Fruit fly (Drosophila melanogaster): Measurements from ENCODE around the gene GluRS-m.

DNA sequence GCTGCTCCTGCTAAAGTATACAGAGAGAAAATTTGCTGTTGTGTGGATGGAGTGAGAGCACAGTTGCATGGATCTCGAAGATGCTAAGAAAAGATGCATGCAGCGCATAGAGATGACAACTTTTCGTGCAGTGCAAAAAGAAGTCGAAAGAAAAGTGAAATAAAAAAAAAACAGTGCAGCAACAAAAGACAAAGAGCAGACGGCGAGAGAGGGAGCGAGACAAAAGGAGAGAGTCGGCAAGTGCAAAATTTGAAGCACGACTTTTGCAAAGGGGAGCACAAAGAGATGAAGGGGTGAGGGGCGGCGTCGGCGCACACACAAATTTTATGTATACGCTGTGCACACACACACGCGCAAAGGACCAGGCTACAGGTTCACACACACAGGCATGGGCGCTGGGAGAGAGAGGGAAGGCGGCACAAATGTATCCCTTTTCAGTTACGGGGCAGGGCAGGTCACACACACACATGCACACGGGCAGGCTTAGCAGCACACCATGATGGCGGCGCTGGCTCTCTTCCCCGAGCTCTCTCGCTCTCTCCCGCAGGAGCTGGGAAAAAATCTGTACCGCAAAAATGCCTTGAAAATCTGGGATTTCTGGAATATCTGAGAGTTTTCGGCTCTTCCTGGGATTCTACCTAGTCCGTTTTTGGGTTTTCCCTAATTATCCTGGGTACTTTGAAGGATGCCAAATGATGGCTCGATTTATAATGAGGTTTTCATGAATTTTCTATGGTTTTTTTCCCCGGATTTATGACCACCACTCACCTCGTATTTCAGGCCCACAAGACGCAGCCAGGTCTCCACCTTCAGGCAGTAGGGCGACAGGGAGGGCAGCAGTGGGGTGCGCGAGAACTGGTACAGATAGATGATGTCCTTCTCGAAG lies 6.5 kb downstream of the GluRS-m start:
- TF ChIP-seq Met (GFP tag; optimal IDR thresholded peaks at IDR 0.05) (peak; percentile 89), CG6808 (GFP tag; optimal IDR thresholded peaks at IDR 0.05) (peak; percentile 90), pdm3 (GFP tag; optimal IDR thresholded peaks at IDR 0.05) (peak; percentile 89), Blimp-1 (GFP tag; optimal IDR thresholded peaks at IDR 0.05) (peak; percentile 92), CG11294 (GFP tag; IDR thresholded peaks at IDR 0.05) (0 out of 2 replicates have a peak, but pooled peaks have one; percentile 51), fd59A (GFP tag; optimal IDR thresholded peaks at IDR 0.05) (peak; percentile 84), CG32006 (GFP tag; optimal IDR thresholded peaks at IDR 0.05) (peak; percentile 89), CG6854 (GFP tag; optimal IDR thresholded peaks at IDR 0.05) (peak; percentile 59), Eip75B (GFP tag; optimal IDR thresholded peaks at IDR 0.05) (peak; percentile 84), CG3032 (tag; optimal IDR thresholded peaks at IDR 0.05) (peak; percentile 73), fd85E (GFP tag; optimal IDR thresholded peaks at IDR 0.05) (peak; percentile 47), CG15336 (GFP tag; IDR thresholded peaks at IDR 0.05) (peak; percentile 70), ss (GFP tag; optimal IDR thresholded peaks at IDR 0.05) (peak; percentile 86 to 88)
